Worm (Caenorhabditis elegans) whole organism, L1 larva: ENCODE data around the gene flad-1.

Experiments used
- aha-1 ChIP-seq: fragments of 150-350 bp; optimal IDR thresholded peaks from 2 replicates; lab custom pipeline; 2014; ENCODE audit warnings: missing biosample characterization, missing genetic modification characterization
- alr-1 ChIP-seq: fragments of 200-800 bp; sonication (Bioruptor generic); optimal IDR thresholded peaks from 2 replicates; lab custom pipeline; 2018; ENCODE audit warnings: borderline replicate concordance, mild to moderate bottlenecking, missing genetic modification characterization, missing compliant biosample characterization
- ceh-82 ChIP-seq, 3 experiments: fragments of 150-350 bp in 1 of 3; sonication (generic microtip) in 2 of 3; optimal IDR thresholded peaks; 2 replicates each; lab custom pipeline; 2014 to 2017; ENCODE audit warnings: missing biosample characterization in 3 of 3, missing genetic modification characterization in 3 of 3
- ces-1 ChIP-seq: fragments of 150-350 bp; optimal IDR thresholded peaks from 2 replicates; lab custom pipeline; 2014; ENCODE audit warnings: missing biosample characterization, missing genetic modification reagents, missing genetic modification characterization
- elt-3 ChIP-seq, 6 experiments: fragments of 150-350 bp in 1 of 6; sonication (generic microtip); optimal IDR thresholded peaks; 2 replicates each; lab custom pipeline; 2017 to 2018; ENCODE audit warnings: missing biosample characterization in 6 of 6, missing genetic modification characterization in 6 of 6, inconsistent platforms in 1 of 6
- fkh-4 ChIP-seq: sonication (generic microtip); optimal IDR thresholded peaks from 2 replicates; lab custom pipeline; 2016; ENCODE audit warnings: missing compliant biosample characterization, missing genetic modification characterization, borderline replicate concordance
- jun-1 ChIP-seq: fragments of 150-350 bp; optimal IDR thresholded peaks from 2 replicates; lab custom pipeline; 2014; ENCODE audit warnings: missing biosample characterization, missing genetic modification reagents, missing genetic modification characterization
- lin-13 ChIP-seq: fragments of 150-350 bp; optimal IDR thresholded peaks from 2 replicates; lab custom pipeline; 2014; ENCODE audit warnings: missing biosample characterization, missing genetic modification reagents, missing genetic modification characterization
- lin-14 ChIP-seq: fragments of 200-800 bp; sonication (Bioruptor generic); optimal IDR thresholded peaks from 2 replicates; lab custom pipeline; 2018; ENCODE audit warnings: mild to moderate bottlenecking, missing genetic modification characterization, moderate library complexity, missing compliant biosample characterization
- mep-1 ChIP-seq: fragments of 150-350 bp; optimal IDR thresholded peaks from 2 replicates; lab custom pipeline; 2014; ENCODE audit warnings: missing biosample characterization, missing genetic modification characterization
- pqm-1 ChIP-seq: sonication (generic microtip); optimal IDR thresholded peaks from 3 replicates; lab custom pipeline; 2017; ENCODE audit warnings: missing biosample characterization, missing genetic modification characterization
- sox-4 ChIP-seq: sonication (generic microtip); optimal IDR thresholded peaks from 2 replicates; lab custom pipeline; 2016; ENCODE audit warnings: missing genetic modification characterization, missing compliant biosample characterization
- xbp-1 ChIP-seq: sonication (generic microtip); optimal IDR thresholded peaks from 2 replicates; lab custom pipeline; 2016; ENCODE audit warnings: missing genetic modification characterization, missing compliant biosample characterization
- zag-1 ChIP-seq: fragments of 150-350 bp; optimal IDR thresholded peaks from 2 replicates; lab custom pipeline; 2014; ENCODE audit warnings: missing biosample characterization, missing genetic modification characterization

DNA sequence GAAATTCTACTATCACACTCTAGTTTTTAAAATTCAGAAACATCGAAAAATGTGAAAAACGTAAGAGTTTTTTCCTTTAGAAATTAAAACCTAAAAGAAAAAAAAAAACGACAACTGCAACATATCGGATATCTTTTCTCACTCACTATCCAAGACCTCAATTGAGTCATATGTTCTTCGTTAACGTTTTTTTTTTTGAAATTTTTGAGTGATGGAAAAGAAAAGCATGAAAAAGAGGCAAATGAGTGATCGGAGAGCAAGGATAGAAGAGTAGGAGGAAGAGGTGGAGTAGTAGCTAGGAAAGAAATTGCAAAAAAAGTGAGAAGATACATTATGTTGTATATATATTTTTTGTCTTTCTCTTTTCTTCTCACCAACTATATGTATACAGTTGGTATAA lies 45.6 kb downstream of the flad-1 start:
- TF ChIP-seq fkh-4 (tag; lab: Kevin White, UChicago) (no peak), elt-3 (tag; optimal IDR thresholded peaks at IDR 0.05; lab: Kevin White, UChicago) (no peak), mep-1 (tag; lab: Kevin White, UChicago) (no peak), ces-1 (GFP tag; lab: Kevin White, UChicago) (no peak), xbp-1 (tag; lab: Kevin White, UChicago) (no peak), alr-1 (tag; lab: Kevin White, UChicago) (no peak), lin-13 (GFP tag; lab: Kevin White, UChicago) (no peak), zag-1 (tag; lab: Kevin White, UChicago) (no peak), sox-4 (tag; lab: Kevin White, UChicago) (no peak), jun-1 (no peak), pqm-1 (no peak), ceh-82 (tag; optimal IDR thresholded peaks at IDR 0.05; lab: Kevin White, UChicago) (no peak), aha-1 (tag; lab: Kevin White, UChicago) (no peak), lin-14 (GFP tag; lab: Kevin White, UChicago) (peak; percentile 73)
